Fruit fly (Drosophila melanogaster) whole organism, embryonic: ENCODE results near the gene Noc2.

Experiments used
- Atf3 ChIP-seq: fragments of 200-800 bp; sonication (Bioruptor generic); optimal IDR thresholded peaks from 3 replicates; lab custom pipeline; 2016; ENCODE audit warnings: missing biosample characterization, missing genetic modification characterization
- Blimp-1 ChIP-seq: fragments of 200-800 bp; sonication (Bioruptor generic); optimal IDR thresholded peaks from 3 replicates; lab custom pipeline; 2018; ENCODE audit warnings: missing biosample characterization, missing genetic modification characterization, mild to moderate bottlenecking, moderate library complexity, missing genetic modification reagents
- CG10543 ChIP-seq: fragments of 200-800 bp; sonication (Bioruptor generic); optimal IDR thresholded peaks from 3 replicates; lab custom pipeline; 2017; ENCODE audit warnings: missing biosample characterization, mild to moderate bottlenecking, missing genetic modification characterization, moderate library complexity
- CG10654 ChIP-seq: fragments of 200-800 bp; sonication (Bioruptor generic); optimal IDR thresholded peaks from 2 replicates; lab custom pipeline; 2016; ENCODE audit warnings: missing biosample characterization, missing genetic modification characterization
- CG12299 ChIP-seq: fragments of 200-800 bp; sonication (Bioruptor generic); optimal IDR thresholded peaks from 2 replicates; lab custom pipeline; 2018; ENCODE audit warnings: missing biosample characterization, mild to moderate bottlenecking, missing genetic modification characterization
- CG13287 ChIP-seq: fragments of 200-800 bp; sonication (Bioruptor generic); IDR thresholded peaks from 2 replicates; pipeline ENCODE4 v1.3.6; 2022; ENCODE audit warnings: missing biosample characterization, missing genetic modification characterization; ENCODE audit not compliant: partially characterized antibody
- CG13296 ChIP-seq: fragments of 200-800 bp; sonication (Bioruptor generic); optimal IDR thresholded peaks from 3 replicates; lab custom pipeline; 2018; ENCODE audit warnings: missing biosample characterization, mild to moderate bottlenecking, missing genetic modification characterization
- CG14667 ChIP-seq: fragments of 200-800 bp; sonication (Bioruptor generic); IDR thresholded peaks from 2 replicates; pipeline ENCODE4 v1.3.6; 2022; ENCODE audit warnings: missing biosample characterization, missing genetic modification characterization
- CG15073 ChIP-seq: fragments of 200-800 bp; sonication (Bioruptor generic); optimal IDR thresholded peaks from 2 replicates; lab custom pipeline; 2016; ENCODE audit warnings: missing biosample characterization, missing genetic modification characterization
- CG17829 ChIP-seq: fragments of 200-800 bp; optimal IDR thresholded peaks from 2 replicates; lab custom pipeline; 2019; ENCODE audit warnings: missing biosample characterization, mild to moderate bottlenecking, missing genetic modification characterization, moderate library complexity
- CG18764 ChIP-seq: fragments of 200-800 bp; sonication (Bioruptor generic); optimal IDR thresholded peaks from 3 replicates; lab custom pipeline; 2016; ENCODE audit warnings: missing biosample characterization, missing genetic modification characterization
- CG2199 ChIP-seq: fragments of 200-800 bp; sonication (Bioruptor generic); IDR thresholded peaks from 3 replicates; pipeline ENCODE4 v1.3.6; 2022; ENCODE audit warnings: missing biosample characterization, missing genetic modification characterization
- CG31388 ChIP-seq: fragments of 200-800 bp; sonication (Bioruptor generic); optimal IDR thresholded peaks from 2 replicates; lab custom pipeline; 2016; ENCODE audit warnings: missing biosample characterization, missing genetic modification characterization
- CG3726 ChIP-seq: fragments of 200-800 bp; sonication (Bioruptor generic); IDR thresholded peaks from 3 replicates; pipeline ENCODE4, ENCODE4 v1.3.6; 2022; ENCODE audit warnings: missing biosample characterization, missing genetic modification characterization
- CG3838 ChIP-seq: fragments of 200-800 bp; sonication (Bioruptor generic); optimal IDR thresholded peaks from 3 replicates; lab custom pipeline; 2016; ENCODE audit warnings: missing biosample characterization, missing genetic modification characterization
- CG3995 ChIP-seq: fragments of 200-800 bp; sonication (Bioruptor generic); optimal IDR thresholded peaks from 3 replicates; lab custom pipeline; 2016; ENCODE audit warnings: missing biosample characterization, missing genetic modification characterization
- CG4854 ChIP-seq: fragments of 200-800 bp; sonication (Bioruptor generic); optimal IDR thresholded peaks from 2 replicates; lab custom pipeline; 2016; ENCODE audit warnings: missing biosample characterization, missing genetic modification characterization, inconsistent platforms
- CG5953 ChIP-seq: fragments of 200-800 bp; sonication (Bioruptor generic); IDR thresholded peaks from 2 replicates; pipeline ENCODE4 v1.3.6; 2022; ENCODE audit warnings: missing biosample characterization, missing genetic modification characterization
- CG8359 ChIP-seq: fragments of 200-800 bp; sonication (Bioruptor generic); optimal IDR thresholded peaks from 2 replicates; lab custom pipeline; 2017; ENCODE audit warnings: missing biosample characterization, mild to moderate bottlenecking, missing genetic modification characterization, borderline replicate concordance
- CG9609 ChIP-seq: fragments of 200-800 bp; sonication (Bioruptor generic); optimal IDR thresholded peaks from 3 replicates; lab custom pipeline; 2016; ENCODE audit warnings: missing biosample characterization, missing genetic modification characterization
- CTCF ChIP-seq: fragments of 200-800 bp; sonication (Bioruptor generic); optimal IDR thresholded peaks from 2 replicates; lab custom pipeline; 2017; ENCODE audit warnings: missing biosample characterization, mild to moderate bottlenecking, missing genetic modification characterization, moderate library complexity
- ERR ChIP-seq: fragments of 200-800 bp; sonication (Bioruptor generic); optimal IDR thresholded peaks from 2 replicates; lab custom pipeline; 2016; ENCODE audit warnings: missing biosample characterization, missing genetic modification characterization
- Fer1 ChIP-seq: fragments of 200-800 bp; sonication (Bioruptor generic); optimal IDR thresholded peaks from 2 replicates; lab custom pipeline; 2017; ENCODE audit warnings: missing biosample characterization, mild to moderate bottlenecking, missing genetic modification characterization
- Hr3 ChIP-seq: fragments of 200-800 bp; sonication (Bioruptor generic); optimal IDR thresholded peaks from 3 replicates; lab custom pipeline; 2016; ENCODE audit warnings: missing biosample characterization, missing genetic modification characterization
- Hr78 ChIP-seq, 2 experiments: fragments of 200-800 bp in 1 of 2; fragments of >200 bp in 1 of 2; sonication (Bioruptor generic) in 1 of 2; optimal IDR thresholded peaks; 2 replicates each; lab custom pipeline; 2017 to 2019; ENCODE audit warnings: missing biosample characterization in 2 of 2, missing genetic modification characterization in 2 of 2, mild to moderate bottlenecking in 1 of 2, moderate library complexity in 1 of 2
- Hsf ChIP-seq: fragments of 200-800 bp; sonication (Bioruptor generic); optimal IDR thresholded peaks from 3 replicates; lab custom pipeline; 2016; ENCODE audit warnings: missing biosample characterization, missing genetic modification characterization
- Jarid2 ChIP-seq: fragments of 200-800 bp; sonication (Bioruptor generic); optimal IDR thresholded peaks from 3 replicates; lab custom pipeline; 2017; ENCODE audit warnings: mild to moderate bottlenecking, missing biosample characterization, missing genetic modification reagents, missing genetic modification characterization
- NFAT ChIP-seq: fragments of 200-800 bp; sonication (Bioruptor generic); IDR thresholded peaks from 2 replicates; pipeline ENCODE4 v1.3.6; 2022; ENCODE audit warnings: missing biosample characterization, missing genetic modification characterization
- Nf-YA ChIP-seq: fragments of 200-800 bp; sonication (Bioruptor generic); IDR thresholded peaks from 2 replicates; pipeline ENCODE4 v1.3.6; 2022; ENCODE audit warnings: missing biosample characterization, missing genetic modification characterization
- TFAM ChIP-seq: fragments of 200-800 bp; sonication (Bioruptor generic); optimal IDR thresholded peaks from 2 replicates; lab custom pipeline; 2017; ENCODE audit warnings: missing biosample characterization, missing genetic modification characterization, inconsistent platforms
- bsh ChIP-seq, 2 experiments: fragments of 200-800 bp; sonication (Bioruptor generic); optimal IDR thresholded peaks; 2 replicates each; lab custom pipeline; 2017 to 2018; ENCODE audit warnings: mild to moderate bottlenecking in 2 of 2, missing biosample characterization in 2 of 2, missing genetic modification characterization in 2 of 2, moderate library complexity in 1 of 2
- cad ChIP-seq: fragments of >200 bp; optimal IDR thresholded peaks from 2 replicates; lab custom pipeline; 2017; ENCODE audit warnings: missing biosample characterization, missing genetic modification characterization
- cas ChIP-seq: fragments of 200-800 bp; sonication (Bioruptor generic); IDR thresholded peaks from 2 replicates; pipeline ENCODE4 v1.3.6; 2022; ENCODE audit warnings: missing biosample characterization, missing genetic modification characterization
- cg ChIP-seq: fragments of 200-800 bp; sonication (Bioruptor generic); optimal IDR thresholded peaks from 3 replicates; lab custom pipeline; 2019; ENCODE audit warnings: missing biosample characterization, mild to moderate bottlenecking, missing genetic modification characterization, moderate library complexity
- croc ChIP-seq: fragments of 200-800 bp; sonication (Bioruptor generic); conservative IDR thresholded peaks from 3 replicates; pipeline ENCODE4 v1.3.6; 2022; ENCODE audit warnings: missing biosample characterization, missing genetic modification characterization
- eyg ChIP-seq: fragments of 200-800 bp; sonication (Bioruptor generic); optimal IDR thresholded peaks from 3 replicates; lab custom pipeline; 2016; ENCODE audit warnings: missing biosample characterization, missing genetic modification characterization
- fd102C ChIP-seq: fragments of 200-800 bp; sonication (Bioruptor generic); optimal IDR thresholded peaks from 2 replicates; lab custom pipeline; 2018; ENCODE audit warnings: missing biosample characterization, mild to moderate bottlenecking, missing genetic modification characterization, moderate library complexity
- hbn ChIP-seq: fragments of 200-800 bp; sonication (Bioruptor generic); IDR thresholded peaks from 2 replicates; pipeline ENCODE4 v1.3.6; 2022; ENCODE audit warnings: missing biosample characterization, missing genetic modification characterization; ENCODE audit not compliant: partially characterized antibody
- nerfin-1 ChIP-seq: fragments of 200-800 bp; sonication (Bioruptor generic); optimal IDR thresholded peaks from 3 replicates; lab custom pipeline; 2019; ENCODE audit warnings: missing biosample characterization, mild to moderate bottlenecking, missing genetic modification characterization, moderate library complexity
- nmo ChIP-seq: fragments of 200-800 bp; sonication (Bioruptor generic); optimal IDR thresholded peaks from 2 replicates; lab custom pipeline; 2018; ENCODE audit warnings: missing biosample characterization, mild to moderate bottlenecking, missing genetic modification characterization, moderate library complexity
- p53 ChIP-seq: fragments of 200-800 bp; sonication (Bioruptor generic); optimal IDR thresholded peaks from 2 replicates; lab custom pipeline; 2016; ENCODE audit warnings: missing biosample characterization, missing genetic modification characterization
- pb ChIP-seq: fragments of 200-800 bp; sonication (Bioruptor generic); optimal IDR thresholded peaks from 3 replicates; lab custom pipeline; 2016; ENCODE audit warnings: missing biosample characterization, missing genetic modification characterization
- run ChIP-seq: fragments of 200-800 bp; sonication (Bioruptor generic); optimal IDR thresholded peaks from 3 replicates; lab custom pipeline; 2018; ENCODE audit warnings: missing biosample characterization, mild to moderate bottlenecking, missing genetic modification characterization
- sens-2 ChIP-seq: fragments of 200-800 bp; sonication (Bioruptor generic); IDR thresholded peaks from 2 replicates; pipeline ENCODE4 v1.3.6; 2022; ENCODE audit warnings: missing biosample characterization, missing genetic modification characterization
- sug ChIP-seq: fragments of 200-800 bp; optimal IDR thresholded peaks from 2 replicates; lab custom pipeline; 2019; ENCODE audit warnings: missing biosample characterization, mild to moderate bottlenecking, missing genetic modification characterization, moderate library complexity
- tgo ChIP-seq: fragments of 200-800 bp; sonication (Bioruptor generic); IDR thresholded peaks from 3 replicates; pipeline ENCODE4 v1.3.6; 2022; ENCODE audit warnings: missing biosample characterization, missing genetic modification characterization
- tio ChIP-seq: fragments of 200-800 bp; sonication (Bioruptor generic); optimal IDR thresholded peaks from 2 replicates; lab custom pipeline; 2017; ENCODE audit warnings: missing biosample characterization, missing genetic modification characterization, inconsistent platforms
- ttk ChIP-seq: fragments of 200-800 bp; sonication (Bioruptor generic); IDR thresholded peaks from 2 replicates; pipeline ENCODE4 v2.1.2; 2022; ENCODE audit warnings: missing biosample characterization, missing genetic modification characterization
- wor ChIP-seq: fragments of 200-800 bp; sonication (Bioruptor generic); IDR thresholded peaks from 2 replicates; pipeline ENCODE4 v1.3.6; 2022; ENCODE audit warnings: missing biosample characterization, missing genetic modification characterization
- zen2 ChIP-seq: fragments of 200-800 bp; sonication (Bioruptor generic); IDR thresholded peaks from 3 replicates; pipeline ENCODE4 v1.3.6; 2022; ENCODE audit warnings: missing biosample characterization, missing genetic modification characterization; ENCODE audit not compliant: partially characterized antibody
- zfh1 ChIP-seq: fragments of 200-800 bp; sonication (Bioruptor generic); IDR thresholded peaks from 3 replicates; pipeline ENCODE4 v1.3.6; 2022; ENCODE audit warnings: missing biosample characterization, missing genetic modification characterization

The Noc2 gene

DNA sequence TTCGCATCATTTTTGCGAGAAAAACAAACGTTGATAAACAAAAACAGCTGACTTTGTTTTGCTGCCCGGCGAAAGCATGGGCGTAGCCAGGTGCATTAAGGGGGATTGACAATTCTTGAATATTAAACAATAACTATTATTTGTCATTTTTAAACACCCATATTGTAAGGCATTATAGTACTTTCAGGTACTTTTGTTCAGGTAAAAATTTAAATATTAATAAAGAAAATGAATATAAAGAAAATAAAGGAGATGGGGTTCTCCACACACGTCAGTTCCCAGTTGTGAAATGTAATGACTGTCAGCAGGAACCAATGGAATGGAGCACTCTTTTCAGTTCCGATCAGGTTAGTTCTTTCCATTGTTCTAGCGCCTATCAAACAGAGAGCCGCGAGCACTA, 4.9 kb upstream of the Noc2 start, which contains the start of the genes Coq3 and Pld3 (continued):
- TF ChIP-seq zen2 (GFP tag; lab: Robert Waterston, UW) = no peak
- peak; percentile 77 for TF ChIP-seq tio (GFP tag; lab: Kevin White, UChicago)
- peak; percentile 81 to 87 for TF ChIP-seq bsh (GFP tag; optimal IDR thresholded peaks at IDR 0.05; lab: Kevin White, UChicago)
- peak; percentile 65 for TF ChIP-seq CG10543 (GFP tag; lab: Kevin White, UChicago)
- no peak for TF ChIP-seq Jarid2 (GFP tag; lab: Kevin White, UChicago)
- TF ChIP-seq cg (GFP tag; lab: Kevin White, UChicago) = no peak
- peak; percentile 25 for TF ChIP-seq CG3838
- TF ChIP-seq NFAT = peak; percentile 80
- no peak for TF ChIP-seq hbn
- TF ChIP-seq Nf-YA (GFP tag; lab: Robert Waterston, UW) = peak; percentile 69
- peak; percentile 46 for TF ChIP-seq run (tag; lab: Kevin White, UChicago)
- no peak for TF ChIP-seq CG13287 (GFP tag; lab: Robert Waterston, UW)
- no peak for TF ChIP-seq TFAM (GFP tag; lab: Kevin White, UChicago)
- peak; percentile 77 for TF ChIP-seq CG3995 (GFP tag; lab: Kevin White, UChicago)
- no peak for TF ChIP-seq fd102C (GFP tag; lab: Kevin White, UChicago)
- TF ChIP-seq eyg (GFP tag; lab: Kevin White, UChicago) = peak; percentile 40
- peak; percentile 57 for TF ChIP-seq CG12299 (tag; lab: Kevin White, UChicago)
- peak; percentile 79 for TF ChIP-seq Blimp-1 (GFP tag; lab: Kevin White, UChicago)
- TF ChIP-seq sug = peak; percentile 80
- peak; percentile 47 for TF ChIP-seq CG31388 (GFP tag; lab: Kevin White, UChicago)
- TF ChIP-seq CTCF = peak; percentile 21
- peak; percentile 80 for TF ChIP-seq nmo (GFP tag; lab: Kevin White, UChicago)
- no peak for TF ChIP-seq p53 (GFP tag; lab: Kevin White, UChicago)
- TF ChIP-seq CG4854 (GFP tag; lab: Kevin White, UChicago) = peak; percentile 61
- no peak for TF ChIP-seq wor
- peak; percentile 81 for TF ChIP-seq sens-2 (GFP tag; lab: Robert Waterston, UW)
- peak; percentile 64 for TF ChIP-seq CG8359
- no peak for TF ChIP-seq CG15073 (GFP tag; lab: Kevin White, UChicago)
- peak; percentile 83 for TF ChIP-seq CG13296 (GFP tag; lab: Kevin White, UChicago)
- peak; percentile 52 for TF ChIP-seq ERR (GFP tag; lab: Kevin White, UChicago)
- peak; percentile 71 for TF ChIP-seq CG9609 (GFP tag; lab: Kevin White, UChicago)
- TF ChIP-seq CG5953 (GFP tag; lab: Robert Waterston, UW) = peak; percentile 61; the same call in 1 of the 2 replicates
- peak; percentile 79 for TF ChIP-seq tgo
- peak; percentile 90 for TF ChIP-seq zfh1
- TF ChIP-seq CG14667 = peak; percentile 69
- TF ChIP-seq CG18764 = peak; percentile 65
- TF ChIP-seq Fer1 (GFP tag; lab: Kevin White, UChicago) = peak; percentile 90
- no peak for TF ChIP-seq cas (GFP tag; lab: Robert Waterston, UW)
- peak; percentile 60 for TF ChIP-seq croc (GFP tag; lab: Robert Waterston, UW)
- 0 out of 3 replicates have a peak, but pooled peaks have one; percentile 57 for TF ChIP-seq CG3726 (GFP tag; lab: Robert Waterston, UW)
- peak; percentile 67 for TF ChIP-seq nerfin-1 (tag; lab: Kevin White, UChicago)
- TF ChIP-seq CG17829 (tag; lab: Kevin White, UChicago) = peak; percentile 88
- peak; percentile 85 for TF ChIP-seq Hsf
- TF ChIP-seq cad (GFP tag; lab: Kevin White, UChicago) = no peak
- peak; percentile 61; the same call in 1 of the 2 replicates for TF ChIP-seq ttk (GFP tag; lab: Robert Waterston, UW)
- TF ChIP-seq pb = no peak
- TF ChIP-seq Atf3 (GFP tag; lab: Kevin White, UChicago) = peak; percentile 58
- TF ChIP-seq Hr3 (GFP tag; lab: Kevin White, UChicago) = peak; percentile 74
- no peak for TF ChIP-seq Hr78 (GFP tag; optimal IDR thresholded peaks at IDR 0.05; lab: Kevin White, UChicago)
- peak; percentile 83 for TF ChIP-seq CG10654
- TF ChIP-seq CG2199 (GFP tag; lab: Robert Waterston, UW) = 0 out of 3 replicates have a peak, but pooled peaks have one; percentile 38
